Worm (Caenorhabditis elegans) whole organism, early embryonic: Measurements from ENCODE around the gene T26A5.2.

Experiments used
- ama-1 ChIP-seq: fragments of 150-350 bp; optimal IDR thresholded peaks from 2 replicates; lab custom pipeline; 2014
- flt-1 ChIP-seq: fragments of 200-800 bp; sonication (Bioruptor generic); IDR thresholded peaks from 2 replicates; pipeline ENCODE4 v1.3.6; 2022; ENCODE audit warnings: missing genetic modification characterization, missing compliant biosample characterization
- tra-4 ChIP-seq: sonication (generic microtip); optimal IDR thresholded peaks from 2 replicates; lab custom pipeline; 2017; ENCODE audit warnings: missing genetic modification characterization, missing compliant biosample characterization

ce11 chrIII:6509301-6509700 lies 42.2 kb downstream of the T26A5.2 start:
- TF ChIP-seq flt-1 (GFP tag; lab: Robert Waterston, UW) (no peak), ama-1 (lab: Kevin White, UChicago) (no peak), tra-4 (tag; lab: Kevin White, UChicago) (no peak)
